Fruit fly (Drosophila melanogaster) whole organism, embryonic: Measurements from ENCODE around the gene CG34417.
A peak's percentile ranks its signal among the peaks of the same experiment; 100 is the strongest.

Experiments used
- Aef1 ChIP-seq: fragments of 200-800 bp; sonication (Bioruptor generic); IDR thresholded peaks from 3 replicates; pipeline ENCODE4 v1.3.6; 2022; ENCODE audit warnings: missing biosample characterization, missing genetic modification characterization
- Atf6 ChIP-seq: fragments of 200-800 bp; sonication (Bioruptor generic); IDR thresholded peaks from 2 replicates; pipeline ENCODE4 v1.3.6; 2022; ENCODE audit warnings: missing biosample characterization, missing genetic modification characterization
- Awh ChIP-seq: fragments of 200-800 bp; sonication (Bioruptor generic); IDR thresholded peaks from 2 replicates; pipeline ENCODE4, ENCODE4 v1.3.6; 2022; ENCODE audit warnings: missing biosample characterization, missing genetic modification characterization
- B-H2 ChIP-seq: fragments of 200-800 bp; sonication (Bioruptor generic); optimal IDR thresholded peaks from 2 replicates; lab custom pipeline; 2018; ENCODE audit warnings: missing biosample characterization, mild to moderate bottlenecking, missing genetic modification characterization
- CG10147 ChIP-seq: fragments of 200-800 bp; sonication (Bioruptor generic); optimal IDR thresholded peaks from 2 replicates; lab custom pipeline; 2019; ENCODE audit warnings: missing biosample characterization, mild to moderate bottlenecking, missing genetic modification characterization, moderate library complexity
- CG10209 ChIP-seq: fragments of 200-800 bp; sonication (Bioruptor generic); optimal IDR thresholded peaks from 3 replicates; lab custom pipeline; 2017; ENCODE audit warnings: missing biosample characterization, mild to moderate bottlenecking, missing genetic modification characterization, missing genetic modification reagents
- CG1024 ChIP-seq: fragments of 200-800 bp; sonication (Bioruptor generic); IDR thresholded peaks from 2 replicates; pipeline ENCODE4 v1.3.6; 2022; ENCODE audit warnings: missing biosample characterization, missing genetic modification characterization
- CG11247 ChIP-seq: fragments of 200-800 bp; sonication (Bioruptor generic); IDR thresholded peaks from 2 replicates; pipeline ENCODE4 v1.3.6; 2022; ENCODE audit warnings: missing biosample characterization, missing genetic modification characterization
- CG12071 ChIP-seq: fragments of 200-800 bp; sonication (Bioruptor generic); optimal IDR thresholded peaks from 3 replicates; lab custom pipeline; 2018; ENCODE audit warnings: missing biosample characterization, mild to moderate bottlenecking, missing genetic modification characterization
- CG12219 ChIP-seq: fragments of 200-800 bp; sonication (Bioruptor generic); optimal IDR thresholded peaks from 3 replicates; lab custom pipeline; 2018; ENCODE audit warnings: missing biosample characterization, mild to moderate bottlenecking, missing genetic modification characterization
- CG12236 ChIP-seq: fragments of 200-800 bp; sonication (Bioruptor generic); optimal IDR thresholded peaks from 2 replicates; lab custom pipeline; 2016; ENCODE audit warnings: missing biosample characterization, missing genetic modification characterization
- CG1233 ChIP-seq: fragments of 200-800 bp; sonication (Bioruptor generic); optimal IDR thresholded peaks from 4 replicates; lab custom pipeline; 2018; ENCODE audit warnings: missing biosample characterization, mild to moderate bottlenecking, missing genetic modification characterization
- CG13624 ChIP-seq: fragments of 200-800 bp; sonication (Bioruptor generic); optimal IDR thresholded peaks from 2 replicates; lab custom pipeline; 2016; ENCODE audit warnings: missing biosample characterization, missing genetic modification characterization
- CG13894 ChIP-seq: fragments of 200-800 bp; sonication (Bioruptor generic); optimal IDR thresholded peaks from 3 replicates; lab custom pipeline; 2018; ENCODE audit warnings: missing biosample characterization, mild to moderate bottlenecking, missing genetic modification characterization, moderate library complexity
- CG14441 ChIP-seq: fragments of 200-800 bp; sonication (Bioruptor generic); IDR thresholded peaks from 2 replicates; pipeline ENCODE4 v1.3.6; 2022; ENCODE audit warnings: missing biosample characterization, missing genetic modification characterization
- CG14860 ChIP-seq: fragments of 200-800 bp; sonication (Bioruptor generic); IDR thresholded peaks from 3 replicates; pipeline ENCODE4 v1.3.6; 2022; ENCODE audit warnings: missing biosample characterization, missing genetic modification characterization; ENCODE audit not compliant: partially characterized antibody
- CG1647 ChIP-seq: fragments of 200-800 bp; sonication (Bioruptor generic); optimal IDR thresholded peaks from 3 replicates; lab custom pipeline; 2016; ENCODE audit warnings: missing biosample characterization, missing genetic modification characterization
- CG16779 ChIP-seq: fragments of 200-800 bp; sonication (Bioruptor generic); IDR thresholded peaks from 2 replicates; pipeline ENCODE4 v1.3.6; 2022; ENCODE audit warnings: missing biosample characterization, missing genetic modification characterization
- CG16863 ChIP-seq: fragments of 200-800 bp; sonication (Bioruptor generic); optimal IDR thresholded peaks from 3 replicates; lab custom pipeline; 2016; ENCODE audit warnings: missing biosample characterization, missing genetic modification characterization
- CG17359 ChIP-seq: fragments of 200-800 bp; sonication (Bioruptor generic); optimal IDR thresholded peaks from 3 replicates; lab custom pipeline; 2018; ENCODE audit warnings: missing biosample characterization, mild to moderate bottlenecking, missing genetic modification characterization, moderate library complexity
- CG17568 ChIP-seq: fragments of 200-800 bp; sonication (Bioruptor generic); optimal IDR thresholded peaks from 2 replicates; lab custom pipeline; 2018; ENCODE audit warnings: missing biosample characterization, mild to moderate bottlenecking, missing genetic modification characterization, moderate library complexity
- CG17612 ChIP-seq: fragments of 200-800 bp; sonication (Bioruptor generic); IDR thresholded peaks from 2 replicates; pipeline ENCODE4 v1.3.6; 2022; ENCODE audit warnings: missing biosample characterization, missing genetic modification characterization
- CG17912 ChIP-seq: fragments of 200-800 bp; sonication (Bioruptor generic); optimal IDR thresholded peaks from 2 replicates; lab custom pipeline; 2018; ENCODE audit warnings: missing biosample characterization, mild to moderate bottlenecking, missing genetic modification characterization
- CG18619 ChIP-seq: fragments of 200-800 bp; sonication (Bioruptor generic); optimal IDR thresholded peaks from 3 replicates; lab custom pipeline; 2017; ENCODE audit warnings: missing biosample characterization, mild to moderate bottlenecking, missing genetic modification characterization
- CG30403 ChIP-seq: fragments of 200-800 bp; sonication (Bioruptor generic); optimal IDR thresholded peaks from 3 replicates; lab custom pipeline; 2016; ENCODE audit warnings: missing biosample characterization, missing genetic modification characterization
- CG3065 ChIP-seq: fragments of 200-800 bp; sonication (Bioruptor generic); optimal IDR thresholded peaks from 2 replicates; lab custom pipeline; 2016; ENCODE audit warnings: missing biosample characterization, missing genetic modification characterization
- CG43689 ChIP-seq: fragments of 200-800 bp; sonication (Bioruptor generic); IDR thresholded peaks from 2 replicates; pipeline ENCODE4 v1.3.6; 2022; ENCODE audit warnings: missing biosample characterization, missing genetic modification characterization
- CG7556 ChIP-seq: fragments of 200-800 bp; sonication (Bioruptor generic); optimal IDR thresholded peaks from 2 replicates; lab custom pipeline; 2017; ENCODE audit warnings: missing biosample characterization, mild to moderate bottlenecking, missing genetic modification characterization
- CG7987 ChIP-seq: fragments of 200-800 bp; sonication (Bioruptor generic); optimal IDR thresholded peaks from 2 replicates; lab custom pipeline; 2018; ENCODE audit warnings: missing biosample characterization, mild to moderate bottlenecking, missing genetic modification characterization, moderate library complexity
- CG9817 ChIP-seq: fragments of 200-800 bp; sonication (Bioruptor generic); optimal IDR thresholded peaks from 2 replicates; lab custom pipeline; 2018; ENCODE audit warnings: missing biosample characterization, mild to moderate bottlenecking, missing genetic modification characterization, moderate library complexity
- CHES-1-like ChIP-seq: fragments of 200-800 bp; sonication (Bioruptor generic); optimal IDR thresholded peaks from 2 replicates; lab custom pipeline; 2016; ENCODE audit warnings: missing biosample characterization, missing genetic modification characterization
- HLH3B ChIP-seq: fragments of 200-800 bp; sonication (Bioruptor generic); IDR thresholded peaks from 2 replicates; pipeline ENCODE4 v1.3.6; 2022; ENCODE audit warnings: missing biosample characterization, missing genetic modification characterization
- PHDP ChIP-seq: fragments of 200-800 bp; sonication (Bioruptor generic); optimal IDR thresholded peaks from 3 replicates; lab custom pipeline; 2018; ENCODE audit warnings: missing biosample characterization, mild to moderate bottlenecking, missing genetic modification characterization, moderate library complexity
- Pdp1 ChIP-seq, 2 experiments: fragments of 200-800 bp; sonication (Bioruptor generic); optimal IDR thresholded peaks; 3 replicates each; lab custom pipeline; 2016; ENCODE audit warnings: missing biosample characterization in 2 of 2, missing genetic modification characterization in 2 of 2, mild to moderate bottlenecking in 1 of 2, moderate library complexity in 1 of 2
- Ptx1 ChIP-seq: fragments of 200-800 bp; sonication (Bioruptor generic); IDR thresholded peaks from 2 replicates; pipeline ENCODE4 v1.3.6; 2022; ENCODE audit warnings: missing biosample characterization, missing genetic modification characterization
- Stat92E ChIP-seq, 3 experiments: fragments of >200 bp in 2 of 3; fragments of 200-800 bp in 1 of 3; sonication (Bioruptor generic) in 1 of 3; optimal IDR thresholded peaks; 2 replicates each; lab custom pipeline; 2017 to 2019; ENCODE audit warnings: missing biosample characterization in 3 of 3, missing genetic modification characterization in 3 of 3, mild to moderate bottlenecking in 1 of 3, moderate library complexity in 1 of 3
- Usf ChIP-seq: fragments of 200-800 bp; sonication (Bioruptor generic); optimal IDR thresholded peaks from 2 replicates; lab custom pipeline; 2017; ENCODE audit warnings: missing genotype, missing biosample characterization, missing genetic modification characterization
- ash1 ChIP-seq: fragments of 200-800 bp; sonication (Bioruptor generic); optimal IDR thresholded peaks from 2 replicates; lab custom pipeline; 2018; ENCODE audit warnings: missing biosample characterization, mild to moderate bottlenecking, missing genetic modification characterization
- bab2 ChIP-seq: fragments of 200-800 bp; sonication (Bioruptor generic); optimal IDR thresholded peaks from 2 replicates; lab custom pipeline; 2016; ENCODE audit warnings: missing biosample characterization, missing genetic modification characterization
- corto ChIP-seq: fragments of 200-800 bp; sonication (Bioruptor generic); optimal IDR thresholded peaks from 2 replicates; lab custom pipeline; 2016; ENCODE audit warnings: missing biosample characterization, mild to moderate bottlenecking, missing genetic modification characterization, moderate library complexity
- dmrt11E ChIP-seq: fragments of 200-800 bp; sonication (Bioruptor generic); optimal IDR thresholded peaks from 3 replicates; lab custom pipeline; 2018; ENCODE audit warnings: missing biosample characterization, mild to moderate bottlenecking, missing genetic modification characterization, moderate library complexity
- emc ChIP-seq: fragments of 200-800 bp; sonication (Bioruptor generic); optimal IDR thresholded peaks from 2 replicates; lab custom pipeline; 2016; ENCODE audit warnings: missing biosample characterization, missing genetic modification characterization
- gem ChIP-seq: fragments of 200-800 bp; sonication (Bioruptor generic); optimal IDR thresholded peaks from 2 replicates; lab custom pipeline; 2019; ENCODE audit warnings: missing biosample characterization, mild to moderate bottlenecking, missing genetic modification characterization, moderate library complexity
- gsb ChIP-seq: fragments of 200-800 bp; sonication (Bioruptor generic); IDR thresholded peaks from 2 replicates; pipeline ENCODE4 v1.3.6; 2022; ENCODE audit warnings: missing biosample characterization, missing genetic modification characterization
- hbn ChIP-seq: fragments of 200-800 bp; sonication (Bioruptor generic); IDR thresholded peaks from 2 replicates; pipeline ENCODE4 v1.3.6; 2022; ENCODE audit warnings: missing biosample characterization, missing genetic modification characterization; ENCODE audit not compliant: partially characterized antibody
- jing ChIP-seq: fragments of 200-800 bp; sonication (Bioruptor generic); optimal IDR thresholded peaks from 2 replicates; lab custom pipeline; 2018; ENCODE audit warnings: missing biosample characterization, mild to moderate bottlenecking, missing genetic modification characterization
- kay ChIP-seq: fragments of 200-800 bp; sonication (Bioruptor generic); optimal IDR thresholded peaks from 2 replicates; lab custom pipeline; 2016; ENCODE audit warnings: missing biosample characterization, missing genetic modification characterization
- trh ChIP-seq: fragments of 200-800 bp; sonication (Bioruptor generic); optimal IDR thresholded peaks from 2 replicates; lab custom pipeline; 2016; ENCODE audit warnings: missing biosample characterization, missing genetic modification characterization
- vfl ChIP-seq: fragments of 200-800 bp; sonication (Bioruptor generic); optimal IDR thresholded peaks from 2 replicates; lab custom pipeline; 2016; ENCODE audit warnings: missing biosample characterization, missing genetic modification characterization
- zen2 ChIP-seq: fragments of 200-800 bp; sonication (Bioruptor generic); IDR thresholded peaks from 3 replicates; pipeline ENCODE4 v1.3.6; 2022; ENCODE audit warnings: missing biosample characterization, missing genetic modification characterization; ENCODE audit not compliant: partially characterized antibody

The CG34417 gene

dm6 chrX:6621566-6622006, 81.0 kb downstream of the CG34417 start (continued):
- TF ChIP-seq CG16863 (GFP tag; lab: Kevin White, UChicago) (peak; percentile 25), Pdp1 (GFP tag; optimal IDR thresholded peaks at IDR 0.05; lab: Kevin White, UChicago) (peak; percentile 43 to 47), CG12071 (GFP tag; lab: Kevin White, UChicago) (no peak), CG7987 (GFP tag; lab: Kevin White, UChicago) (no peak), bab2 (GFP tag; lab: Kevin White, UChicago) (peak; percentile 11), CG18619 (GFP tag; lab: Kevin White, UChicago) (peak; percentile 41), CG10147 (GFP tag; lab: Kevin White, UChicago) (peak; percentile 41), CG1024 (GFP tag; lab: Robert Waterston, UW) (peak; percentile 46), CG17359 (peak; percentile 43), CG9817 (tag; lab: Kevin White, UChicago) (peak; percentile 12), Aef1 (no peak), Atf6 (peak; percentile 34; the same call in 1 of the 2 replicates), CG7556 (peak; percentile 27), corto (GFP tag; lab: Kevin White, UChicago) (no peak), vfl (GFP tag; lab: Kevin White, UChicago) (no peak), ash1 (GFP tag; lab: Kevin White, UChicago) (no peak), CG17912 (GFP tag; lab: Kevin White, UChicago) (no peak), dmrt11E (peak; percentile 57), Awh (no peak), CG11247 (GFP tag; lab: Robert Waterston, UW) (0 out of 2 replicates have a peak, but pooled peaks have one; percentile 19), emc (GFP tag; lab: Kevin White, UChicago) (no peak), CG14441 (peak; percentile 38; the same call in 1 of the 2 replicates), gem (tag; lab: Kevin White, UChicago) (peak; percentile 67), HLH3B (GFP tag; lab: Robert Waterston, UW) (0 out of 2 replicates have a peak, but pooled peaks have one; percentile 24), Stat92E (GFP tag; optimal IDR thresholded peaks at IDR 0.05; lab: Kevin White, UChicago) (no peak), CG17568 (no peak), CG13894 (tag; lab: Kevin White, UChicago) (no peak), trh (GFP tag; lab: Kevin White, UChicago) (no peak), Ptx1 (GFP tag; lab: Robert Waterston, UW) (peak; percentile 47), CG12236 (GFP tag; lab: Kevin White, UChicago) (no peak), zen2 (no peak), CG3065 (GFP tag; lab: Kevin White, UChicago) (no peak), gsb (no peak), CG1233 (GFP tag; lab: Kevin White, UChicago) (peak; percentile 30), CG1647 (no peak), CG12219 (GFP tag; lab: Kevin White, UChicago) (peak; percentile 6), jing (GFP tag; lab: Kevin White, UChicago) (no peak), CG17612 (GFP tag; lab: Robert Waterston, UW) (0 out of 2 replicates have a peak, but pooled peaks have one; percentile 30), B-H2 (GFP tag; lab: Kevin White, UChicago) (no peak), PHDP (tag; lab: Kevin White, UChicago) (peak; percentile 26), kay (GFP tag; lab: Kevin White, UChicago) (no peak), CG30403 (GFP tag; lab: Kevin White, UChicago) (peak; percentile 47), hbn (GFP tag; lab: Robert Waterston, UW) (no peak), CG10209 (peak; percentile 46), CG13624 (GFP tag; lab: Kevin White, UChicago) (no peak), CG14860 (no peak), CG16779 (GFP tag; lab: Robert Waterston, UW) (no peak), CG43689 (no peak), CHES-1-like (GFP tag; lab: Kevin White, UChicago) (peak; percentile 21), Usf (GFP tag; lab: Kevin White, UChicago) (no peak)
